Worm (Caenorhabditis elegans) whole organism, L3 larva: Measurements from ENCODE around the gene R144.10.
A peak's percentile ranks its signal among the peaks of the same experiment; 100 is the strongest.

ENCODE experiments used
- R02D3.7 ChIP-seq: fragments of 150-350 bp; optimal IDR thresholded peaks from 2 replicates; lab custom pipeline; 2014; ENCODE audit warnings: missing biosample characterization, missing genetic modification characterization
- ZK546.5 ChIP-seq: sonication (generic microtip); optimal IDR thresholded peaks from 2 replicates; lab custom pipeline; 2017; ENCODE audit warnings: missing biosample characterization, missing genetic modification characterization
- aly-2 ChIP-seq: fragments of 150-350 bp; optimal IDR thresholded peaks from 2 replicates; lab custom pipeline; 2014; ENCODE audit warnings: missing biosample characterization, missing genetic modification characterization
- ama-1 ChIP-seq: fragments of 150-350 bp; optimal IDR thresholded peaks from 2 replicates; lab custom pipeline; 2018
- ceh-16 ChIP-seq: sonication (generic microtip); optimal IDR thresholded peaks from 2 replicates; lab custom pipeline; 2017; ENCODE audit warnings: missing biosample characterization, missing genetic modification characterization
- ceh-28 ChIP-seq: fragments of 150-350 bp; optimal IDR thresholded peaks from 2 replicates; lab custom pipeline; 2014; ENCODE audit warnings: missing biosample characterization, missing genetic modification reagents, missing genetic modification characterization
- ceh-82 ChIP-seq: fragments of 150-350 bp; optimal IDR thresholded peaks from 2 replicates; lab custom pipeline; 2014; ENCODE audit warnings: missing biosample characterization, missing genetic modification characterization
- daf-12 ChIP-seq: fragments of 150-350 bp; optimal IDR thresholded peaks from 2 replicates; lab custom pipeline; 2014; ENCODE audit warnings: missing biosample characterization, missing genetic modification reagents, missing genetic modification characterization
- egl-5 ChIP-seq: fragments of 150-350 bp; optimal IDR thresholded peaks from 2 replicates; lab custom pipeline; 2017; ENCODE audit warnings: missing biosample characterization, missing genetic modification reagents, missing genetic modification characterization, inconsistent platforms
- elt-1 ChIP-seq: fragments of 150-350 bp; optimal IDR thresholded peaks from 2 replicates; lab custom pipeline; 2014; ENCODE audit warnings: missing biosample characterization, missing genetic modification characterization
- elt-2 ChIP-seq: sonication (generic microtip); optimal IDR thresholded peaks from 2 replicates; lab custom pipeline; 2016; ENCODE audit warnings: missing genetic modification reagents, mild to moderate bottlenecking, missing genetic modification characterization, missing compliant biosample characterization
- elt-3 ChIP-seq, 3 experiments: fragments of 150-350 bp in 1 of 3; sonication (generic microtip) in 2 of 3; optimal IDR thresholded peaks; 2 replicates in 2 of 3; 4 replicates in 1 of 3; lab custom pipeline; 2014 to 2017; ENCODE audit warnings: missing biosample characterization in 3 of 3, missing genetic modification characterization in 3 of 3
- eor-1 ChIP-seq, 2 experiments: fragments of 150-350 bp; optimal IDR thresholded peaks; 2 replicates each; lab custom pipeline; 2014 to 2018; ENCODE audit warnings: missing biosample characterization in 2 of 2, missing genetic modification characterization in 2 of 2
- fkh-2 ChIP-seq: fragments of 150-350 bp; optimal IDR thresholded peaks from 2 replicates; lab custom pipeline; 2014; ENCODE audit warnings: missing biosample characterization, missing genetic modification reagents, missing genetic modification characterization
- hmg-11 ChIP-seq: sonication (generic microtip); optimal IDR thresholded peaks from 2 replicates; lab custom pipeline; 2016; ENCODE audit warnings: missing genetic modification characterization, missing compliant biosample characterization
- lin-39 ChIP-seq: fragments of 150-350 bp; optimal IDR thresholded peaks from 2 replicates; lab custom pipeline; 2018; ENCODE audit warnings: missing biosample characterization, missing genetic modification reagents, missing genetic modification characterization
- lsy-12 ChIP-seq: sonication (generic microtip); optimal IDR thresholded peaks from 2 replicates; lab custom pipeline; 2016; ENCODE audit warnings: mild to moderate bottlenecking, missing genetic modification characterization, missing compliant biosample characterization
- mdl-1 ChIP-seq: fragments of 150-350 bp; optimal IDR thresholded peaks from 2 replicates; lab custom pipeline; 2014; ENCODE audit warnings: missing biosample characterization, missing genetic modification characterization
- mml-1 ChIP-seq: fragments of 150-350 bp; sonication (generic microtip); optimal IDR thresholded peaks from 3 replicates; lab custom pipeline; 2014; ENCODE audit warnings: missing biosample characterization, missing genetic modification characterization
- nfya-1 ChIP-seq: sonication (generic microtip); optimal IDR thresholded peaks from 2 replicates; lab custom pipeline; 2017; ENCODE audit warnings: missing genetic modification characterization, mild to moderate bottlenecking, missing compliant biosample characterization, antibody characterized with exemption, moderate library complexity; ENCODE audit not compliant: insufficient read depth
- nhr-11 ChIP-seq: fragments of 150-350 bp; optimal IDR thresholded peaks from 2 replicates; lab custom pipeline; 2014; ENCODE audit warnings: missing biosample characterization, missing genetic modification characterization
- nhr-12 ChIP-seq: fragments of 150-350 bp; optimal IDR thresholded peaks from 2 replicates; lab custom pipeline; 2014; ENCODE audit warnings: missing biosample characterization, missing genetic modification characterization
- nhr-23 ChIP-seq: fragments of 150-350 bp; optimal IDR thresholded peaks from 2 replicates; lab custom pipeline; 2014; ENCODE audit warnings: missing biosample characterization, missing genetic modification reagents, missing genetic modification characterization
- nhr-237 ChIP-seq: fragments of 150-350 bp; optimal IDR thresholded peaks from 2 replicates; lab custom pipeline; 2014; ENCODE audit warnings: missing biosample characterization, missing genetic modification characterization
- nhr-25 ChIP-seq: sonication (generic microtip); optimal IDR thresholded peaks from 2 replicates; lab custom pipeline; 2017; ENCODE audit warnings: missing biosample characterization, missing genetic modification characterization
- nhr-67 ChIP-seq: fragments of 150-350 bp; optimal IDR thresholded peaks from 2 replicates; lab custom pipeline; 2014; ENCODE audit warnings: missing biosample characterization, missing genetic modification characterization
- nhr-76 ChIP-seq: fragments of 150-350 bp; sonication (generic microtip); optimal IDR thresholded peaks from 5 replicates; lab custom pipeline; 2014; ENCODE audit warnings: missing biosample characterization, missing genetic modification characterization
- nhr-77 ChIP-seq: fragments of 150-350 bp; optimal IDR thresholded peaks from 2 replicates; lab custom pipeline; 2014; ENCODE audit warnings: missing biosample characterization, missing genetic modification characterization
- pqm-1 ChIP-seq: fragments of 150-350 bp; optimal IDR thresholded peaks from 2 replicates; lab custom pipeline; 2017; ENCODE audit warnings: missing biosample characterization, missing genetic modification characterization, inconsistent platforms
- sea-2 ChIP-seq: fragments of 150-350 bp; sonication (generic microtip); optimal IDR thresholded peaks from 4 replicates; lab custom pipeline; 2014; ENCODE audit warnings: missing biosample characterization, missing genetic modification reagents, missing genetic modification characterization
- skn-1 ChIP-seq: fragments of 150-350 bp; optimal IDR thresholded peaks from 2 replicates; lab custom pipeline; 2014; ENCODE audit warnings: missing biosample characterization, missing genetic modification characterization
- tbx-2 ChIP-seq: sonication (generic microtip); optimal IDR thresholded peaks from 2 replicates; lab custom pipeline; 2016; ENCODE audit warnings: mild to moderate bottlenecking, missing genetic modification characterization, missing compliant biosample characterization
- unc-62 ChIP-seq: fragments of 150-350 bp; sonication (generic microtip); optimal IDR thresholded peaks from 4 replicates; lab custom pipeline; 2014; ENCODE audit warnings: missing biosample characterization, missing genetic modification reagents, missing genetic modification characterization
- zag-1 ChIP-seq: fragments of 150-350 bp; optimal IDR thresholded peaks from 2 replicates; lab custom pipeline; 2014; ENCODE audit warnings: missing biosample characterization, missing genetic modification characterization
- ztf-11 ChIP-seq: fragments of 150-350 bp; optimal IDR thresholded peaks from 2 replicates; lab custom pipeline; 2014; ENCODE audit warnings: missing biosample characterization, missing genetic modification characterization
- ztf-4 ChIP-seq: fragments of 150-350 bp; optimal IDR thresholded peaks from 2 replicates; lab custom pipeline; 2014; ENCODE audit warnings: missing biosample characterization, missing genetic modification characterization

Gene R144.10

DNA sequence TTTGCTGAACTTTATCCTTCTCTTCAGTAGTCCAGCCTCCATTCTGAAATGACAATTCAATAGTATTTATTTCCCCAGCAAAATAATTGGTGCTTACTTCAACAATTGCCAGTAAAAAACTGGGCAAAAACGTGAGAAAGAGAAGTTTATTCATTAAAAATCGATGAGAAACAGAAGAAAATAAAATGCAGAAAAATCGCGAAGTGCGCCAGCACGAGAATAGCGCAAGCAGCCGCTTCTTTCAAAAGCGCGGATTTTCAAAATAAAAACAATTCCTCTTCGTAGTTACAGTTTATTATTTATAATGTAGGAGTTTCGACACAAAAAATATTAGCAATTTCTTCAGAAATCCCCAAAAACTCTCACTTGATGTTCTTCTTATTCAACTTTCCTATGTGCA is 39.2 kb downstream of the R144.10 start, which contains the start of gene C27F2.9 (continued):
- TF ChIP-seq ceh-82 (tag; lab: Kevin White, UChicago) (peak; percentile 27), mml-1 (tag; lab: Kevin White, UChicago) (no peak), elt-3 (tag; optimal IDR thresholded peaks at IDR 0.05; lab: Kevin White, UChicago) (peak in 1 of 3 experiments; percentile 13), nhr-77 (tag; lab: Kevin White, UChicago) (peak; percentile 50)
- TF ChIP-seq, all 47 proteins: peak for 25

DNA sequence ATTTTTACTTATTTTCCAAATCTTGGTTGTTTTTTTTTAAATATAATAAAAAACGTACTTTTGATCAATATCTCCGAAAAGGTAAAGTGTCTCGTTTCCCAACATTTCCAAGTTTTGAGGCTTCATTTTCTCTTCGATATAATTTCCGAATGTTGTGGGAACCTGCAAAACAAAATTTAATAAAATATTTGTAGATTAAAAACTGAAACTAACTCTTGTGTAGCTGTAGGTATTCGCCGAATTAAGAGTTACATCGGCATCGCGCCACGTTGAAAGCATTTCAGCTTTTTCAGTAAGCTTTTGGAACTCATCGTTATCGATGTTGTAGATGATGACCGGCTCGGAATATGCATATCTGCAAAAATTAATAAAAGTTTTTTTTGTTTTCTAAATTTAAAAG is 39.7 kb downstream of the R144.10 start, which contains the start of gene vps-22:
Gene vps-22, minus strand, starts transcription at position 101 of the 400 bp plus-strand sequence.
- no peak for TF ChIP-seq ceh-16 (tag; lab: Kevin White, UChicago)
- no peak for TF ChIP-seq nhr-76 (tag; lab: Kevin White, UChicago)
- no peak for TF ChIP-seq elt-2 (tag; lab: Kevin White, UChicago)
- TF ChIP-seq unc-62 (GFP tag; lab: Kevin White, UChicago), result no peak
- TF ChIP-seq mml-1 (tag; lab: Kevin White, UChicago), result no peak
- no peak for TF ChIP-seq R02D3.7 (tag; lab: Kevin White, UChicago)
- TF ChIP-seq nhr-25 (tag; lab: Kevin White, UChicago), result no peak
- TF ChIP-seq elt-1 (tag; lab: Kevin White, UChicago), result no peak
- TF ChIP-seq nhr-67, result no peak
- TF ChIP-seq lin-39 (tag; lab: Kevin White, UChicago), result no peak
- TF ChIP-seq ztf-4, result no peak
- TF ChIP-seq ceh-28 (tag; lab: Kevin White, UChicago), result no peak
- TF ChIP-seq aly-2 (tag; lab: Kevin White, UChicago), result no peak
- TF ChIP-seq nhr-12 (tag; lab: Kevin White, UChicago), result no peak
- TF ChIP-seq lsy-12 (tag; lab: Kevin White, UChicago), result no peak
- no peak for TF ChIP-seq fkh-2 (tag; lab: Kevin White, UChicago)
- no peak for TF ChIP-seq nhr-77 (tag; lab: Kevin White, UChicago)

DNA sequence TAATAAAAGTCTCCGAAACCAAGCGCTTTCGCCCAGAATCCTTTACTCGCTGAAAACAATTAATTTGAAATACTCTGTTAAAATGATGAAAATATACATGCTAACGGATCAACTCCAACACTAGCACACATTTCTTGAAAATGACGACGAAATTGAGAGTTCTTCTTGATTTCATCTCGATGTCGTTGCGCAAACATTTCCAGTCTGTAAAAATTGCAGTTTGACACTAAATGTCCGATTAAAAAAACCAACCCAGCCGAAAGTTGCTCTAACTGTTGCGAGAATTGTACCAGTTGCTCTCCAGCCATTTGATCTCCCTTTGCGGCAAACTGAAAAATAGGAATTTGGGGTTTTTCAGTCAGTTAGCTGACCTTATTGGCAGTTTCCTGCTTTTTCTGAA is 40.9 kb downstream of the R144.10 start:
- TF ChIP-seq pqm-1, result no peak
- no peak for TF ChIP-seq nhr-11 (tag; lab: Kevin White, UChicago)
- no peak for TF ChIP-seq skn-1 (tag; lab: Kevin White, UChicago)
- TF ChIP-seq mdl-1, result no peak
- TF ChIP-seq sea-2, result no peak
- no peak for TF ChIP-seq ceh-16 (tag; lab: Kevin White, UChicago)
- no peak for TF ChIP-seq nfya-1 (tag; lab: Kevin White, UChicago)
- TF ChIP-seq fkh-2 (tag; lab: Kevin White, UChicago), result no peak
- TF ChIP-seq eor-1 (tag; optimal IDR thresholded peaks at IDR 0.05; lab: Kevin White, UChicago), result no peak
- TF ChIP-seq daf-12 (tag; lab: Kevin White, UChicago), result no peak
- no peak for TF ChIP-seq tbx-2 (tag; lab: Kevin White, UChicago)
- no peak for TF ChIP-seq ama-1 (lab: Kevin White, UChicago)
- TF ChIP-seq ztf-11 (tag; lab: Kevin White, UChicago), result no peak

DNA sequence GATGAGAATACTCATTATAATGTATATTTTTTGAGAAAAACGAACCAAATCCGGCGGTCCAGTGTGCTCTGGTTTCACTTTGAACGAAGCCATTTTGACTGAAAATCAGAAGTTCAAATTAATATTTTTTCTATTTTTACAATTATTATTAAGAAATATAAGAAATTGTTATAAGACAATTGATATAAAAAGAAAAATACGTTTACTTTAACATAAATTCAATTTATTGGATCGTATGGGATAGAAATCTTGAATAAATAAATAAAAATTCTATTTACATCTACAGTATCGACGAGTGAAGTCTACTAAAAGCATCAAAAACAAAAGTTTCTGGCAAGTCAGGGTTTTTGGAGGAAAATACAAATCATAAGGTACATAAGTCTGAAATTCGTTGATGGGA is 41.9 kb downstream of the R144.10 start, which contains the start of gene C27F2.4:
Gene C27F2.4, minus strand, starts transcription at position 101 of the 400 bp plus-strand sequence.
- TF ChIP-seq eor-1 (tag; optimal IDR thresholded peaks at IDR 0.05; lab: Kevin White, UChicago) (no peak), nhr-76 (tag; lab: Kevin White, UChicago) (no peak), daf-12 (tag; lab: Kevin White, UChicago) (no peak), ZK546.5 (tag; lab: Kevin White, UChicago) (no peak), mdl-1 (no peak), hmg-11 (tag; lab: Kevin White, UChicago) (no peak), ceh-28 (tag; lab: Kevin White, UChicago) (no peak), pqm-1 (no peak), nhr-23 (tag; lab: Kevin White, UChicago) (no peak), egl-5 (tag; lab: Kevin White, UChicago) (no peak), zag-1 (tag; lab: Kevin White, UChicago) (no peak), nhr-67 (no peak), nhr-237 (tag; lab: Kevin White, UChicago) (no peak)
- TF ChIP-seq, all 47 proteins: peak for 0
